Worm (Caenorhabditis elegans) whole organism, late embryonic: ENCODE measurements around the gene T04C9.1.

Experiments
- ceh-9 ChIP-seq: sonication (generic microtip); optimal IDR thresholded peaks from 2 replicates; lab custom pipeline; 2016; ENCODE audit warnings: mild to moderate bottlenecking, missing genetic modification characterization, inconsistent platforms, missing compliant biosample characterization
- pqm-1 ChIP-seq: sonication (generic microtip); optimal IDR thresholded peaks from 2 replicates; lab custom pipeline; 2016; ENCODE audit warnings: missing genetic modification characterization, missing compliant biosample characterization

DNA sequence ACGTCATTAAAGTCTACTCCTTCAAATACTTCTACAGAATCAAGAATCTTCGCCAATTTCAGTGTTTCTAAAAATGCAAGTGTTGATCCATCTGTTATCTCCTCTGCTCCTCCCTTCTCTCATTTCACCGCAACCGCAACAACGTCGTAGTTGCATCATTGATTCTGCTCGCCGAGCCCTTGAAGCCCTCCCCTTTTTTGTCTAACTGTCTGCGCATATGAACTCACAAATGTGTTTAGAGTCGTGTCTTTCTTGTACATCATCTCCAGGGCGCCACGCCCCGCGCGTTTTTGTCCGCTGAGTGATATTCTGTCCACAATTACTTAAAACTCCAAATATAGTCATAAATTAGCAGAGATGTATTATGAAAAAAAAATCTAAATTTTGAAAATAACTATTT is 5.0 kb upstream of the T04C9.1 start:
- no peak for TF ChIP-seq pqm-1 (tag; lab: Kevin White, UChicago)
- TF ChIP-seq ceh-9, result no peak
